In the genomic region with DNA sequence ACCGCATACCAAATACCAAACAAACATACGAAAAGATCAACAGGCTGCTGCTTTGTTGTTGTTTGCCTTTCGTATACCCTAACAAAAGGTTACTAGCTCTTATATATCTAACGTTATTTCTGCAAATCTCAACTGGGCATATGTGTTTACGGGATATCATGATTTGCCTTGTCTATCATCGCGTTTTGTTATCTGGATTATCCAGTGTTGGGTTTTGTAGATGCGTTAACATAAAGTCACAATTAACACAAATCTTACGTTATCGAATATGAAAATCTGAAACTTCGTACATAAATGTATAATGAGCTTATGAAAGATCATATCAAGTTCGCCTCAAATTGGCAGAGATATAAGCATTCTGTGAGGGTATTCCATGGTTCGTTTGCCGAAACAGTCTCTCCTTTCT, we compare ENCODE assay signal across 4 fruit fly cellular contexts.
TF ChIP-seq lines count a peak whose summit lies in the region.

No protein-coding gene starts in this region.

- TF ChIP-seq CTCF in whole organism, embryonic (GFP tag; optimal IDR thresholded peaks at IDR 0.05; lab: Kevin White, UChicago): no peak

TF ChIP-seq in whole organism, embryonic, 481 proteins besides CTCF, POLR2A, EP300 and RAD21 (continues in another document):
- TF ChIP-seq zen (tag; optimal IDR thresholded peaks at IDR 0.05; lab: Kevin White, UChicago): peak; percentile 10
- no peak for TF ChIP-seq chinmo (GFP tag; IDR thresholded peaks at IDR 0.05; lab: Robert Waterston, UW; ENCODE audit: partially characterized antibody)
- peak in 1 of 2 experiments; percentile 13 for TF ChIP-seq Hr51 (GFP tag; optimal IDR thresholded peaks at IDR 0.05; lab: Kevin White, UChicago)
- TF ChIP-seq jumu (GFP tag; optimal IDR thresholded peaks at IDR 0.05; lab: Kevin White, UChicago): peak; percentile 7
- peak; percentile 61 for TF ChIP-seq gem (tag; optimal IDR thresholded peaks at IDR 0.05; lab: Kevin White, UChicago)
- TF ChIP-seq dmrt11E (tag; optimal IDR thresholded peaks at IDR 0.05; lab: Kevin White, UChicago): peak; percentile 68
- TF ChIP-seq Kr (GFP tag; optimal IDR thresholded peaks at IDR 0.05; lab: Kevin White, UChicago): peak; percentile 63
- no peak for TF ChIP-seq Dll (GFP tag; IDR thresholded peaks at IDR 0.05; lab: Robert Waterston, UW; ENCODE audit: partially characterized antibody)
- TF ChIP-seq CG30403 (GFP tag; optimal IDR thresholded peaks at IDR 0.05; lab: Kevin White, UChicago): peak; percentile 1
- peak; percentile 38 for TF ChIP-seq CG10267 (tag; optimal IDR thresholded peaks at IDR 0.05; lab: Kevin White, UChicago)
- peak; percentile 19 for TF ChIP-seq CHES-1-like (GFP tag; optimal IDR thresholded peaks at IDR 0.05; lab: Kevin White, UChicago)
- peak; percentile 28 for TF ChIP-seq ab (GFP tag; optimal IDR thresholded peaks at IDR 0.05; lab: Kevin White, UChicago)
- no peak for TF ChIP-seq MTF-1 (GFP tag; optimal IDR thresholded peaks at IDR 0.05; lab: Kevin White, UChicago; ENCODE audit: borderline replicate concordance)
- TF ChIP-seq CG15696 (tag; optimal IDR thresholded peaks at IDR 0.05; lab: Kevin White, UChicago): peak; percentile 64
- peak; percentile 43 for TF ChIP-seq CG13775 (GFP tag; optimal IDR thresholded peaks at IDR 0.05; lab: Kevin White, UChicago)
- no peak for TF ChIP-seq zfh2 (GFP tag; optimal IDR thresholded peaks at IDR 0.05; lab: Kevin White, UChicago)
- peak; percentile 8; the same call in 1 of the 2 replicates for TF ChIP-seq Xrp1 (GFP tag; IDR thresholded peaks at IDR 0.05; lab: Robert Waterston, UW)
- peak; percentile 99 for TF ChIP-seq D19A (tag; optimal IDR thresholded peaks at IDR 0.05; lab: Kevin White, UChicago)
- peak; percentile 20 for TF ChIP-seq CG7786 (GFP tag; optimal IDR thresholded peaks at IDR 0.05; lab: Kevin White, UChicago)
- TF ChIP-seq shn (GFP tag; optimal IDR thresholded peaks at IDR 0.05; lab: Kevin White, UChicago): peak; percentile 0

TF ChIP-seq in whole organism, prepupa, 60 proteins besides CTCF, POLR2A, EP300 and RAD21 (continues in another document):
- TF ChIP-seq spab (GFP tag; optimal IDR thresholded peaks at IDR 0.05; lab: Kevin White, UChicago) (peak; percentile 24), CG16779 (tag; optimal IDR thresholded peaks at IDR 0.05; lab: Kevin White, UChicago) (no peak), CG6792 (GFP tag; optimal IDR thresholded peaks at IDR 0.05; lab: Kevin White, UChicago) (peak; percentile 42), vri (GFP tag; optimal IDR thresholded peaks at IDR 0.05; lab: Kevin White, UChicago) (no peak), CG7368 (GFP tag; optimal IDR thresholded peaks at IDR 0.05; lab: Kevin White, UChicago) (no peak), dac (GFP tag; optimal IDR thresholded peaks at IDR 0.05; lab: Kevin White, UChicago) (peak; percentile 24), dsx (GFP tag; optimal IDR thresholded peaks at IDR 0.05; lab: Kevin White, UChicago; ENCODE audit: poor library complexity, severe bottlenecking) (peak; percentile 13), OdsH (GFP tag; optimal IDR thresholded peaks at IDR 0.05; lab: Kevin White, UChicago) (peak; percentile 81), Hr38 (GFP tag; optimal IDR thresholded peaks at IDR 0.05; lab: Kevin White, UChicago) (no peak), acj6 (GFP tag; optimal IDR thresholded peaks at IDR 0.05; lab: Kevin White, UChicago) (peak; percentile 51), Ets96B (tag; optimal IDR thresholded peaks at IDR 0.05; lab: Kevin White, UChicago) (peak; percentile 63), Eip78C (GFP tag; lab: Kevin White, UChicago) (peak; percentile 61), CG8319 (GFP tag; optimal IDR thresholded peaks at IDR 0.05; lab: Kevin White, UChicago) (no peak), Blimp-1 (GFP tag; optimal IDR thresholded peaks at IDR 0.05; lab: Kevin White, UChicago) (no peak), Sox14 (GFP tag; optimal IDR thresholded peaks at IDR 0.05; lab: Kevin White, UChicago) (peak; percentile 50), net (GFP tag; optimal IDR thresholded peaks at IDR 0.05; lab: Kevin White, UChicago) (no peak), CG1621 (tag; optimal IDR thresholded peaks at IDR 0.05; lab: Kevin White, UChicago) (peak; percentile 3), CG34406 (GFP tag; optimal IDR thresholded peaks at IDR 0.05; lab: Kevin White, UChicago) (peak; percentile 30), Hr4 (GFP tag; optimal IDR thresholded peaks at IDR 0.05; lab: Kevin White, UChicago) (peak; percentile 39), Sox15 (GFP tag; optimal IDR thresholded peaks at IDR 0.05; lab: Kevin White, UChicago) (no peak), eg (GFP tag; IDR thresholded peaks at IDR 0.05; lab: Robert Waterston, UW) (no peak), Lpt (GFP tag; optimal IDR thresholded peaks at IDR 0.05; lab: Kevin White, UChicago) (no peak), CG11294 (GFP tag; IDR thresholded peaks at IDR 0.05; lab: Robert Waterston, UW) (no peak)

TF ChIP-seq in whole organism, pupa, 21 proteins besides CTCF, POLR2A, EP300 and RAD21:
- TF ChIP-seq CG13204 (GFP tag; optimal IDR thresholded peaks at IDR 0.05; lab: Kevin White, UChicago) (no peak), CG4496 (GFP tag; IDR thresholded peaks at IDR 0.05; lab: Robert Waterston, UW) (no peak), CG17806 (tag; optimal IDR thresholded peaks at IDR 0.05; lab: Kevin White, UChicago) (peak; percentile 9), CG12605 (GFP tag; IDR thresholded peaks at IDR 0.05; lab: Robert Waterston, UW) (no peak), CG34367 (tag; optimal IDR thresholded peaks at IDR 0.05; lab: Kevin White, UChicago) (peak; percentile 32), fd96Ca (GFP tag; IDR thresholded peaks at IDR 0.05; lab: Robert Waterston, UW) (no peak), Pif1B (GFP tag; optimal IDR thresholded peaks at IDR 0.05; lab: Kevin White, UChicago) (peak; percentile 58), CG15710 (tag; optimal IDR thresholded peaks at IDR 0.05; lab: Kevin White, UChicago) (peak; percentile 54), CG8301 (tag; optimal IDR thresholded peaks at IDR 0.05; lab: Kevin White, UChicago) (peak; percentile 52), CG9948 (tag; optimal IDR thresholded peaks at IDR 0.05; lab: Kevin White, UChicago) (peak; percentile 53), gl (tag; optimal IDR thresholded peaks at IDR 0.05; lab: Kevin White, UChicago) (no peak), CG14655 (GFP tag; optimal IDR thresholded peaks at IDR 0.05; lab: Kevin White, UChicago) (peak; percentile 65), Snoo (tag; optimal IDR thresholded peaks at IDR 0.05; lab: Kevin White, UChicago) (peak; percentile 11), CG32121 (GFP tag; IDR thresholded peaks at IDR 0.05; lab: Robert Waterston, UW) (no peak), EcR (GFP tag; optimal IDR thresholded peaks at IDR 0.05; lab: Kevin White, UChicago) (no peak), CG8159 (tag; optimal IDR thresholded peaks at IDR 0.05; lab: Kevin White, UChicago) (peak; percentile 69), Ets98B (GFP tag; IDR thresholded peaks at IDR 0.05; lab: Robert Waterston, UW) (no peak), D1 (tag; optimal IDR thresholded peaks at IDR 0.05; lab: Kevin White, UChicago) (no peak), rn (GFP tag; IDR thresholded peaks at IDR 0.05; lab: Robert Waterston, UW) (no peak), Pif1A (GFP tag; optimal IDR thresholded peaks at IDR 0.05; lab: Kevin White, UChicago) (peak; percentile 40), CG10348 (GFP tag; IDR thresholded peaks at IDR 0.05; lab: Robert Waterston, UW) (no peak)

TF ChIP-seq in whole organism, wandering third instar larva, 38 proteins besides CTCF, POLR2A, EP300 and RAD21 (continues in another document):
- no peak for TF ChIP-seq pan (optimal IDR thresholded peaks at IDR 0.05; lab: Kevin White, UChicago)
- no peak for TF ChIP-seq sv (GFP tag; optimal IDR thresholded peaks at IDR 0.05; lab: Kevin White, UChicago)
- peak; percentile 64 for TF ChIP-seq br (GFP tag; optimal IDR thresholded peaks at IDR 0.05; lab: Kevin White, UChicago)
- no peak for TF ChIP-seq Dfd (GFP tag; optimal IDR thresholded peaks at IDR 0.05; lab: Kevin White, UChicago)
- TF ChIP-seq jim (GFP tag; optimal IDR thresholded peaks at IDR 0.05; lab: Kevin White, UChicago): no peak
- peak; percentile 61 for TF ChIP-seq tai (GFP tag; optimal IDR thresholded peaks at IDR 0.05; lab: Kevin White, UChicago)
- TF ChIP-seq foxo (GFP tag; optimal IDR thresholded peaks at IDR 0.05; lab: Kevin White, UChicago): peak in 1 of 2 experiments; percentile 57
- no peak for TF ChIP-seq Hr78 (GFP tag; optimal IDR thresholded peaks at IDR 0.05; lab: Kevin White, UChicago)
- peak; percentile 79 for TF ChIP-seq psq (GFP tag; optimal IDR thresholded peaks at IDR 0.05; lab: Kevin White, UChicago)
- TF ChIP-seq OdsH (GFP tag; optimal IDR thresholded peaks at IDR 0.05; lab: Kevin White, UChicago): peak; percentile 74
- TF ChIP-seq HLH106 (tag; optimal IDR thresholded peaks at IDR 0.05; lab: Kevin White, UChicago): peak; percentile 56
- peak; percentile 51 for TF ChIP-seq Jra (GFP tag; optimal IDR thresholded peaks at IDR 0.05; lab: Kevin White, UChicago)
- TF ChIP-seq fru (GFP tag; optimal IDR thresholded peaks at IDR 0.05; lab: Kevin White, UChicago): peak; percentile 62
- no peak for TF ChIP-seq rgr (GFP tag; optimal IDR thresholded peaks at IDR 0.05; lab: Kevin White, UChicago)
- peak; percentile 22 for TF ChIP-seq brk (GFP tag; optimal IDR thresholded peaks at IDR 0.05; lab: Kevin White, UChicago)
- TF ChIP-seq Vsx2 (GFP tag; optimal IDR thresholded peaks at IDR 0.05; lab: Kevin White, UChicago; ENCODE audit: partially characterized antibody): no peak
- TF ChIP-seq CrebA (GFP tag; optimal IDR thresholded peaks at IDR 0.05; lab: Kevin White, UChicago; ENCODE audit: borderline replicate concordance): no peak
- peak; percentile 53 for TF ChIP-seq dmrt93B (GFP tag; optimal IDR thresholded peaks at IDR 0.05; lab: Kevin White, UChicago)
- no peak for TF ChIP-seq sage (GFP tag; optimal IDR thresholded peaks at IDR 0.05; lab: Kevin White, UChicago)
- no peak for TF ChIP-seq N (GFP tag; optimal IDR thresholded peaks at IDR 0.05; lab: Kevin White, UChicago)
- TF ChIP-seq lola (GFP tag; optimal IDR thresholded peaks at IDR 0.05; lab: Kevin White, UChicago): no peak
- TF ChIP-seq ey (GFP tag; optimal IDR thresholded peaks at IDR 0.05; lab: Kevin White, UChicago): peak; percentile 51
- TF ChIP-seq Myc (optimal IDR thresholded peaks at IDR 0.05; lab: Kevin White, UChicago): no peak
- no peak for TF ChIP-seq Hr83 (GFP tag; optimal IDR thresholded peaks at IDR 0.05; lab: Kevin White, UChicago; ENCODE audit: poor library complexity, severe bottlenecking)
- TF ChIP-seq usp (GFP tag; optimal IDR thresholded peaks at IDR 0.05; lab: Kevin White, UChicago): no peak
- no peak for TF ChIP-seq Dif (GFP tag; optimal IDR thresholded peaks at IDR 0.05; lab: Kevin White, UChicago; ENCODE audit: partially characterized antibody)
- peak; percentile 75 for TF ChIP-seq Sp1 (GFP tag; optimal IDR thresholded peaks at IDR 0.05; lab: Kevin White, UChicago)
- TF ChIP-seq GATAd (GFP tag; optimal IDR thresholded peaks at IDR 0.05; lab: Kevin White, UChicago): no peak
- TF ChIP-seq woc (GFP tag; optimal IDR thresholded peaks at IDR 0.05; lab: Kevin White, UChicago): peak; percentile 92
- no peak for TF ChIP-seq Abd-B (GFP tag; optimal IDR thresholded peaks at IDR 0.05; lab: Kevin White, UChicago)
- TF ChIP-seq Mio (GFP tag; optimal IDR thresholded peaks at IDR 0.05; lab: Kevin White, UChicago): no peak
